Worm (Caenorhabditis elegans): ENCODE measurements around the gene ttr-41.

- TF ChIP-seq tbx-2 (tag; optimal IDR thresholded peaks at IDR 0.05): no peak
- TF ChIP-seq ceh-48 (tag; optimal IDR thresholded peaks at IDR 0.05): no peak
- no peak for TF ChIP-seq che-1 (tag; optimal IDR thresholded peaks at IDR 0.05)
- no peak for TF ChIP-seq pax-1 (tag; optimal IDR thresholded peaks at IDR 0.05)
- no peak for TF ChIP-seq sox-4 (tag; optimal IDR thresholded peaks at IDR 0.05)
Measured at ce11 chrII:4745281-4745680, 17.6 kb upstream of the ttr-41 start.
